In genomic region chrII:65484-65883, ce11 we compare ENCODE assay signal across 5 worm cellular contexts.
A peak's percentile ranks its signal among the peaks of the same experiment; 100 is the strongest.
TF ChIP-seq lines count a peak whose summit lies in the region.

No protein-coding gene starts in this region.

TF ChIP-seq in whole organism, L1 larva, 84 proteins besides CTCF, POLR2A, EP300 and RAD21:
- no peak for TF ChIP-seq efl-3 (GFP tag; optimal IDR thresholded peaks at IDR 0.05; lab: Kevin White, UChicago)
- TF ChIP-seq pqm-1 (tag; optimal IDR thresholded peaks at IDR 0.05; lab: Kevin White, UChicago): peak; percentile 54
- TF ChIP-seq elt-2 (tag; optimal IDR thresholded peaks at IDR 0.05; lab: Kevin White, UChicago): peak; percentile 7

TF ChIP-seq in whole organism, L2 larva, 48 proteins besides CTCF, POLR2A, EP300 and RAD21:
- peak; percentile 76 for TF ChIP-seq fos-1 (tag; optimal IDR thresholded peaks at IDR 0.05; lab: Kevin White, UChicago)
- TF ChIP-seq mab-5 (tag; optimal IDR thresholded peaks at IDR 0.05; lab: Kevin White, UChicago): no peak
- no peak for TF ChIP-seq zag-1 (tag; optimal IDR thresholded peaks at IDR 0.05; lab: Kevin White, UChicago)
- no peak for TF ChIP-seq nhr-10 (tag; optimal IDR thresholded peaks at IDR 0.05; lab: Kevin White, UChicago)
- TF ChIP-seq lin-39 (tag; optimal IDR thresholded peaks at IDR 0.05; lab: Kevin White, UChicago): no peak
- no peak for TF ChIP-seq lin-11 (tag; optimal IDR thresholded peaks at IDR 0.05; lab: Kevin White, UChicago)
TF ChIP-seq in whole organism, L2 larva: peak in this region for 1.

TF ChIP-seq in whole organism, L3 larva, 47 proteins besides CTCF, POLR2A, EP300 and RAD21:
- TF ChIP-seq aly-2 (tag; optimal IDR thresholded peaks at IDR 0.05; lab: Kevin White, UChicago) (no peak), elt-2 (tag; optimal IDR thresholded peaks at IDR 0.05; lab: Kevin White, UChicago) (peak; percentile 45)

TF ChIP-seq in whole organism, L4 larva, 104 proteins besides CTCF, POLR2A, EP300 and RAD21:
- TF ChIP-seq lin-29 (GFP tag; IDR thresholded peaks at IDR 0.05; lab: Robert Waterston, UW) (no peak), nhr-111 (GFP tag; optimal IDR thresholded peaks at IDR 0.05; lab: Kevin White, UChicago) (no peak), spr-3 (GFP tag; optimal IDR thresholded peaks at IDR 0.05; lab: Kevin White, UChicago) (no peak), ceh-20 (GFP tag; IDR thresholded peaks at IDR 0.05; lab: Robert Waterston, UW) (no peak), F44E2.7 (GFP tag; IDR thresholded peaks at IDR 0.05; lab: Robert Waterston, UW) (no peak), nhr-6 (tag; optimal IDR thresholded peaks at IDR 0.05; lab: Kevin White, UChicago) (no peak), dve-1 (tag; optimal IDR thresholded peaks at IDR 0.05; lab: Kevin White, UChicago; ENCODE audit: insufficient read depth) (peak; percentile 13), pqm-1 (tag; optimal IDR thresholded peaks at IDR 0.05; lab: Kevin White, UChicago) (peak; percentile 31), lsy-2 (tag; optimal IDR thresholded peaks at IDR 0.05; lab: Kevin White, UChicago) (no peak), T20F7.1 (GFP tag; optimal IDR thresholded peaks at IDR 0.05; lab: Kevin White, UChicago) (no peak), mdl-1 (tag; optimal IDR thresholded peaks at IDR 0.05; lab: Kevin White, UChicago) (no peak), F49E8.2 (tag; optimal IDR thresholded peaks at IDR 0.05; lab: Kevin White, UChicago; ENCODE audit: borderline replicate concordance) (no peak), mdt-29 (GFP tag; IDR thresholded peaks at IDR 0.05; lab: Robert Waterston, UW) (no peak), dmd-6 (GFP tag; IDR thresholded peaks at IDR 0.05; lab: Robert Waterston, UW) (peak; percentile 32; the same call in 1 of the 2 replicates), daf-12 (tag; optimal IDR thresholded peaks at IDR 0.05; lab: Kevin White, UChicago) (no peak)

TF ChIP-seq in whole organism, young adult, 124 proteins besides CTCF, POLR2A, EP300 and RAD21:
- TF ChIP-seq nhr-80 (tag; optimal IDR thresholded peaks at IDR 0.05; lab: Kevin White, UChicago) (peak; percentile 61), madf-6 (GFP tag; IDR thresholded peaks at IDR 0.05; lab: Robert Waterston, UW) (no peak)
TF ChIP-seq in whole organism, young adult: peak in this region for 1.
